Worm (Caenorhabditis elegans): ENCODE data around the gene wht-2.

wht-2 gene

DNA sequence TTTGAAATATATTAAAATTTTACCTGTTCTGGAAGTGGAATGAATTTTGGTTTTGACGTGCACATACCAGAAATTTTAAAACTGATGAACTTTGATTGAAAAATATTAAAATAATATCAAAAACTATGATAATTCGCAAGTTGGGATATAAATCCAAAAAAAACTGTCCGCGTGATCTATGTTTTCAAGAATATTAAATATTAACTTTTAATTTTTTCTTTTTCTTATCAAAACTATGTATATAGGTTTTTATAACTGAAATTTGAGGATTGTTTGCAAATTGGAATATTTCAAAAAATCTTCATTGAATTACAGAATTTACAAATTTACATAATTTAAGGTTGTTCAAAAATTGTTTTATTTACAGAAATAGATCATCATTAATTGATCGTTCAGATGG, 5.1 kb upstream of the wht-2 start, which contains the start of gene C10C6.3:
Gene C10C6.3 (minus strand): TSS at position 101 of the 400 bp plus-strand sequence.
- TF ChIP-seq dao-5 (tag; optimal IDR thresholded peaks at IDR 0.05) (no peak), W03F9.2 (tag; optimal IDR thresholded peaks at IDR 0.05) (no peak), him-1 (tag; optimal IDR thresholded peaks at IDR 0.05) (no peak)

DNA sequence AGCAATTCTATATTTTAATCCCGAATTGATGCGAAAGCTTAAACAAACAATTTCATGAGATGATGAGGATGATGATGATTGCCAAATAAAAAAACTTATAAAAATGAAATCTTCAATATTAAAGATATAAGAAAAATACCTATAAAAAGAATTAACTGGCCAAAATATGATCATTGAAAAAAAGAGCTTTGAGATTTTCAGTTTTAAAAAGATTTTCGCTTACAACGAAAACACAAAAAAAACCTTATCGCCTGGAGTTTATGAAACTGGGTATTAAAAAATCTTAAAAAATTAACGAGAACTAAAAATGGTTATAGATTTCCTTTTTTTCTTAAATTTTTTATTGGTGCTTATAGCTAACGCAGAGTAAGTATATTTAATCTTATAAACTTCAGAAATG, 2.8 kb upstream of the wht-2 start, which contains the start of gene C10C6.7:
Gene C10C6.7 (minus strand): TSS at position 101 of the 400 bp plus-strand sequence.
- TF ChIP-seq W03F9.2 (tag; optimal IDR thresholded peaks at IDR 0.05) (no peak), dao-5 (tag; optimal IDR thresholded peaks at IDR 0.05) (no peak), him-1 (tag; optimal IDR thresholded peaks at IDR 0.05) (no peak)

DNA sequence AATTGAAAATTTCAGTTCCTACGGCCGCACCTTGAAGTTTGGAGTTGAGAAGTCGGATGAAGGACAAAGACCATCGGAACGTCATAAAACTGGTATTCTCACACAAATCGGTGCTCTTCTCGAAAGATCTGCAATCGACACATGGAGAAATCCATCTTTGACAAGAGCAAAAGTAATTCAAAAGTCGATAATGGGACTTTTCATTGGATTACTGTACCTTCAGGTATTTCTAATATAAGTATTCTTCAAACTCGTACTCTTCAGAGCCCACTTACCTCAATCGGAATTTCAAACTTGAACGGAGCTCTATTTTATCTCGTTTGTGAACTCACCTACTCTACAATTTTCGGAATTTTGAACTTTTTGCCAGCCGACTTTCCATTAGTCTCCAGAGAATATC, 1.8 kb downstream of the wht-2 start:
- no peak for TF ChIP-seq him-1 (tag; optimal IDR thresholded peaks at IDR 0.05)
- no peak for TF ChIP-seq dao-5 (tag; optimal IDR thresholded peaks at IDR 0.05)
- no peak for TF ChIP-seq W03F9.2 (tag; optimal IDR thresholded peaks at IDR 0.05)

DNA sequence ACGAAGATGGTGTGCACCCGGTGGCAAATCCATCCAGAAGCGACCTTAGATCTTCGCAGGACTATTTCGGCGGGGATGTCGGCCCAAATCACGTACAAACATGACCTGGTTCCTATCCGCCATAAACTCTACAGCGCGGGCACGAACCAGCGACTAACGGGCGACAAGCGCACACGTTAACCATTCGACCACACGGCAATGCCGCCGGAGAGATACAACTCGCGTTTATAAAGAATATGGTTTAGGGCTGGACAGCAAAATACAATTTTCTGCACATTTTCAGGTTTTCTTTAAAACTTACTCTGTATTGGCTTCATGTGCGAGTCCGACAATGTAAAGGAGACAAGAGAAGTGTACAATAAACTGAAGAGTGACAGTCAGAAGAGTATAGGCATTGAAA, 3.8 kb downstream of the wht-2 start:
- TF ChIP-seq W03F9.2 (tag; optimal IDR thresholded peaks at IDR 0.05) (peak; percentile 56), dao-5 (tag; optimal IDR thresholded peaks at IDR 0.05) (peak; percentile 91), him-1 (tag; optimal IDR thresholded peaks at IDR 0.05) (peak; percentile 81)

DNA sequence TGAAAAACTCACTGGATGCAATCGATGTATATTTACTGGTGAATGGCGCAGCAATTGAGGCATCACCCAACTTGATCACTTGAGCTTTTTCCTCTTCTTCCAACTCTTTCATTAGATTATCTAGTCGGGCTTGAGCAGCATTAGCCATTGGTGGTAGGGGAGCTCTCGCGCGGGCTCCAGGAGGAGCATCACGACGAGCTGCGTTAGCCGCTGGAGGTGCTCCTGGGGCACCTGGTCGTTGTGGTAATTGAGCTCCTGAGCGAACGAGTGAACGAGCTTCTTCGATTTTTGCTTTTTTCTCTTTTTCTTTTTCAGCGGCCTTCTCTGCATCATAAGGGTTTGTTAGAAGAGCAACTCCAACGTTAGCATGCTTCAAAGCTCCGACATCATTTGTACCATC, 4.8 kb downstream of the wht-2 start:
- TF ChIP-seq dao-5 (tag; optimal IDR thresholded peaks at IDR 0.05) (no peak), W03F9.2 (tag; optimal IDR thresholded peaks at IDR 0.05) (no peak), him-1 (tag; optimal IDR thresholded peaks at IDR 0.05) (no peak)

DNA sequence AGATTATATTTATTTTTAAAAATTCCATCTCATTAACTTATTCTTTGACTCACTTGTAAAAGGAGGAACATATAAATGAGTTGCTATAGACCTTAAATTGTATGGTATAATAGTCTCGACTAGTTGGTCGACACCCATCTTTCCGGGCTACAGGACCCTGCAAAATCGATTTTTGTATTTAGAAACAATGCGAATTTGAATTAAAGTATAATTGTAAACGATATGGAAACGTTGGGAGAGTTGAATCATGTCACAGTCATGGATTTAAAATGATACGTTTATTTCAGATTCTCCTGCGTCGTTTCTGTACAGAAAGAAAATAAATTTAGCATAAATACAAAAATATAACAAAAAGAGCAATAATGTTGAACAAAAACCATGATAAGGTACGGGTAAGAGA, 8.9 kb downstream of the wht-2 start, which contains the start of gene catp-8:
Gene catp-8 (minus strand): TSS at position 157 of the 400 bp plus-strand sequence.
- TF ChIP-seq dao-5 (tag; optimal IDR thresholded peaks at IDR 0.05) (no peak), W03F9.2 (tag; optimal IDR thresholded peaks at IDR 0.05) (no peak), him-1 (tag; optimal IDR thresholded peaks at IDR 0.05) (no peak)

DNA sequence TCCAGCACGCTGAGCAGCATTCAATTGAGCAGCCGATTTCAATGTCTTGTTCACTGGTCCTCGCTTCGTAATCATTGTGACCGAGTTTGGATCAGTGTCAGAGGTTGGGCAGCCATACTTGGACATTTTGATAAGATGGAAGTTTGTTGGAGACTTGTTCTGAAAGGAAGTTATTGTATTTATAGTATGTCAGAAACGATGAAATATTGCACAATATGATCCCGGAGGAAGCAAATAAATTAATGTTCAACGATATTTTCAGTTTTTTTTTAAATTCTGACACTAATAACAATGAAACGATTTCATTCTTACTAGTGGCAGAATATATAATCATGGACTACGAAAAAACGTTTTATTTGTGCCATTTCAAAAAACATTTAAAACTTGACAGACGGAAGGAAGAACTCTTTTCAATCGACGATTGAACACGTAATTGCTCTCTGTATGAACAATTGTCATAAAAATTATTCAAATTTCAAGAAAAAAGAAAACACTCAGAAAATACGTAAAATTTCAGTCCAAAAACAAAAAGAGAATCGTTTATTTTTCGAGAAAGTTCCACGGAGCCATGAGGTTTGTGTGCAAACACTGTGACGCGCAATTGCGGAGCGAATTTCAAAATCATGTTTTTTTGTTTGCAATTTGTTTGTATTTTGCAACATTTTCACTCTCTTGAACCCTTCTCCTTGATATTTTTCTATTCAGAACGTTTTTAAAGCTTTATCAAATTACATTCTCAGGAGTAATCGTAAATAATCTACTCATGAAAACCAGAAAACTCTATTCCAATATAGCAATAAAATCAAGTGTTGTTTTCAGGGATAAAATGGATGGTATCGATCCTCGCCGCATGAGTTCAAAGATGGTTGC, 10.0 kb downstream of the wht-2 start, which contains the start of the genes mbf-1 and nse-4:
Gene mbf-1 (minus strand): TSS at position 343 of the 870 bp plus-strand sequence.
Gene nse-4 (plus strand): TSS at position 820 of the 870 bp plus-strand sequence.
- TF ChIP-seq him-1 (tag; optimal IDR thresholded peaks at IDR 0.05) (no peak), W03F9.2 (tag; optimal IDR thresholded peaks at IDR 0.05) (peak; percentile 95)

DNA sequence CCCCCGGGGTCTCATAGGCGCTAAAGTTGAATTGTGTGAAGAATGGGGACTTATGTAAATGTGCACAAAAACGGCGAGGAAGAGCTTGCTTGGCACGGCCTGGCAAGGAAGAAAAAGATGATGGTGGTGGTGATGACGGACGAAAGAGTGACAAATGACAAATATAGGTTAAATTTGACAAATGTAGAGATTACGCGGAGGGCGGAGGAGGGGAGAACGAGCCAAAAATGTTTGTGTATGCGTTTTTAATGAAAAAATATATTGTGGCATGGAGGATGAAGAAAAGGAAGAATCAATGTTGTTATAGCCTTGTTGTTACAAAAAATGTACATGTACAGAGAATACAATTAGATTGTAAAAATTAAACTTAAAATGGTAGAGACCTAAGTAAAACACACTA, 16.6 kb downstream of the wht-2 start:
- no peak for TF ChIP-seq him-1 (tag; optimal IDR thresholded peaks at IDR 0.05)
- no peak for TF ChIP-seq dao-5 (tag; optimal IDR thresholded peaks at IDR 0.05)
- TF ChIP-seq W03F9.2 (tag; optimal IDR thresholded peaks at IDR 0.05), result no peak

DNA sequence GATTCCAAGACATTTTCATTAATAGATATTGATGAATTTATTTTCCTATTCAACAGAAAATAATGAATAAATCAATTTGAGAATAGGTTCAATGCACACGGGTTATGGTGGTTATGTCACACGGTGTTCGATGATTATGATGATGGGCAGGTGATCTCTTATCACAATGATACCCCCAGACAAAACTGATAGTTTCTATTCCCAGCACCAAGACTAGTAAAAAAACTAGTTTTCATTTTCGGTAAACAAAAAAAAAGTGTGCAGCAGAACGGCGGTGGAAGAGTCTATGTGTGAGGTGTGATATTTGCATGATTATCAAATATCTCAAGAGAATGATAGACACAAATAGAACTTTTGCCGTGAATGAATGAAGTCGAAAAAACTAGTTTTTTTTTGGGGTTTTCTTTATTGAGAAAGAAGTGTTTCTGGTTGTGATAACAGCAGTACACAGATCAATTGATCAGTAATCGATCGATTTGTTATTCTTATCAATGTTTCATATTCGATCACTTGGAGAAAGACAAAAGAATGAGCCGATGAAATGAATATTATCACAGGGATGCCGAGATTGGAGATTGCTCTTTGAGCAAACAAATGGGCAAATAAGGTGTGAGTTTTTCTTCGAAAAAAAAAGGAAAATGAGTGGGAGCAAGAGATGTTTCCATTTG, 17.8 kb downstream of the wht-2 start:
- TF ChIP-seq dao-5 (tag; optimal IDR thresholded peaks at IDR 0.05) (no peak), him-1 (tag; optimal IDR thresholded peaks at IDR 0.05) (no peak), W03F9.2 (tag; optimal IDR thresholded peaks at IDR 0.05) (no peak)

DNA sequence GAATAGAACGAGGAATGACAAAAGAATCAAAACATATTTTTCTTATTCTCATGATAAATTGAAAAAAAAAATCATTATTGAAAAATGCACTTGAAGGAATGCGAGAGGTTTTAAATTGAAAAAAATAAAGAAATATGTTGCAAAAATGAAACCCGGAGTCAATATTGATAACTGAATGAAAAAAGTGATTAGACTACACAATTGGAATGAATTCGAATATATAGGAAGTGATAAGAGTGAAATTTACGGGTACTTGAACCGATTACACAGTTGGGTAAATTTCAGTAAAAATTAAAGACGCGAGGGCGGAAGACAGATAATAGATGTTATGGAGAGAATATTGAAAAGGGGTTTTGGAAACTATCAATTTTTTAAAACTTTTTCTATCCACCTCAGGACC, 18.8 kb downstream of the wht-2 start:
- TF ChIP-seq dao-5 (tag; optimal IDR thresholded peaks at IDR 0.05) (no peak), W03F9.2 (tag; optimal IDR thresholded peaks at IDR 0.05) (no peak), him-1 (tag; optimal IDR thresholded peaks at IDR 0.05) (no peak)

DNA sequence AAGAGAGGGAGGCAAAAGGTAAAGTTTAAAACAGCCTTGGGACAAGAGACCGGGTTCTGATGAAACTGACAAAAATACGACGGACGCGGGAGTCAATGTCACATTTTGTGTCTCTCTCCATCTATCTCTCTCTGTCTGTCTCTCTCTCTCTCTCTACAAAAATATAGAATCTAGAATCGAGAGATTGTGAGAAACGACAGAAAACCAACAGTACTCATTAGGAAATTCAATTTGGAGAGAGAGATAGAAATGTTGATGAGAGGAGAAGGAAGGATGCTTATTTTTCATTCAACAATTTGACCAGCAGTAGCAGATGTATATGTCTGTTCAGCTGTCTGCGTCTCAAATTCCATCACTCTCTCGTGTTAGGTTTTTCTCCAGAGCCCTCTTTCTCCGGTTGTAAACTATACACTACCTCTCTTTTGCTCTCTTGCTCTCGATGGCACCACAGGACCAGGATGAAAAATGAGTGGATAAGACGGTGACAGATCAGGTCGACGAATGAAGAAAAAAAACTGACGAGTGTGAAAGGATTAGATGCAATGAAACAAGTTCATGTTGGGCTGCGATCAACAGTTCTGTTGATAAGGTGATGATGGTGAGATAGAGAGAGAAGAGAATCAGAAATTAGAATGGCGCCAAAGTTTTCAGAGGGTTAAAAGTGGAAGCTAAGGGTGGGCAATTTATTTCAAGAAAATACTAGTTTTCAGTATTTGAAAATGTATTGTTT, 19.5 kb downstream of the wht-2 start:
- TF ChIP-seq dao-5 (tag; optimal IDR thresholded peaks at IDR 0.05) (no peak), W03F9.2 (tag; optimal IDR thresholded peaks at IDR 0.05) (peak; percentile 7)

DNA sequence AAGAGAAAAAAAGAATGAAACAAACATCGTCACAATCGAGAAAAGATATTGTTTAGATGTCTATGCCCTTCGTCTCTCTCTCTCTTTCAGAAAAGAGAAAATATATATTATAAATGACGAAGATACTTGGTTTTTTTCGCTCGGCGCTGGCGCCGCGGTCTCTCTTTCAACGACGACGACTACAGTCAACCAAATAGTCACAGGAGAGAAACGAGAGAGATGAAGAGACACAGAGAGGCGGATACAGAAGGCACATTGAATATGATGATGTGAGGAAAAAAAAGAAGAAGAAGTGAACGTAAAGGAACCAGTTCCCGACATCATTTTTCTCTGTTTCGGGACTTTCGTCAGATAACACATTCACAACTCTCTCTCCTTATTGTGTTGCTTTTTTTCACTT, 21.2 kb downstream of the wht-2 start:
- no peak for TF ChIP-seq him-1 (tag; optimal IDR thresholded peaks at IDR 0.05)
- TF ChIP-seq dao-5 (tag; optimal IDR thresholded peaks at IDR 0.05), result no peak
- no peak for TF ChIP-seq W03F9.2 (tag; optimal IDR thresholded peaks at IDR 0.05)

DNA sequence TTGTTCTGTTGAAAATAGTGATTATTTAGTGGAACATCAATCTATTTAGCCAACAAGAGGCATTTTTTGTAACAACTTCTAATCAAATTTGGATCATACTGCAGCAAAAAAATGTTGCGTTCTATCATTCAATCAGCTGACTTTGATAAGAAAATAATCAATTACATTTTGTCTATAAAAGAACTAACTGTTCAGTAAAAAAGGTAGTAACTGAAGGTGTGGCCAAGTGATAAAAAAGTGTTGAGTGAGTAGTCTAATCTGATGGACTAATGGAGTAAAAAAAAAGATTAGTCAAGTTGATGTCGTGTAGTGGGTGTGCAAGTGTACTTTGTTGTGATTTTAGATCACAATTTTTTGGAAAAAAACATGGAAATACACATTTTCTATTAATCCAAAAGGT, 22.1 kb downstream of the wht-2 start:
- no peak for TF ChIP-seq dao-5 (tag; optimal IDR thresholded peaks at IDR 0.05)
- TF ChIP-seq him-1 (tag; optimal IDR thresholded peaks at IDR 0.05), result no peak
- TF ChIP-seq W03F9.2 (tag; optimal IDR thresholded peaks at IDR 0.05), result no peak
